Fruit fly (Drosophila melanogaster): ENCODE results near the gene CG31224.

CG31224 gene

dm6 chr3R:18677500-18677940 is 18.4 kb upstream of the CG31224 start, which contains the start of the genes dind and CG7706:
TSS of gene dind (minus strand) at chr3R:18677539.
TSS of gene CG7706 (plus strand) at chr3R:18677818.
- TF ChIP-seq Sin3A (optimal IDR thresholded peaks at IDR 0.05) (no peak), insv (optimal IDR thresholded peaks at IDR 0.05) (no peak), Myc (optimal IDR thresholded peaks at IDR 0.05) (no peak), ttk (optimal IDR thresholded peaks at IDR 0.05) (no peak), h (optimal IDR thresholded peaks at IDR 0.05) (no peak), psq (optimal IDR thresholded peaks at IDR 0.05) (no peak)

DNA sequence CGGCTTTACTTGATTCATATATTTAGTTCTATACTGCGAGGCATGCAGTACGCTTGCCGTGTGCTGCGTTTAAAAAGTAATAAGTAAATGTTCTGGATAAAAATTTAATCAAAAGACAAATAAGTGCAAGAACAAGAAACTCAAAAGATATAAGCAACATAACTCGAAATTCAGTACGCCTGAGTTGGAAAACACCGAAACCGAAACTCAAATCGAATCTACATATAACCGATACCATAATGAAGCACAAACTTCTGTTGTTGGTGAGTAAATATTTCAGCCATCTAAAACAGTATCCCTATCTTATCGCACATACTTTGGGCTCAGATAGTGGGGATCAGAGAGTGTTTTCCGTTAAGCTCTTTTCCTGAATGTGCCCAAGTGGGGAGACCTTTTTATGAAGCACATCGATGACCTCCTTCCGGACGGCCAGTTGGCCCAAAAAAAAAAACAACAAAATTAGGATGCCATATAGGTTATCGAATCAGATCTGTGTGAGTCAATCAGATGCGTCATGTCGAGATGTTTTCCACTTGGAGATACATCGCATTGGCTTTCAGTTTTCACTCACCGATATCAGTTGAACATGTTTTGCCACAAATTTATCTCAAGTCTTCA is 12.1 kb upstream of the CG31224 start, which contains the start of gene CG31230:
Gene CG31230 (plus strand): TSS at position 568 of the 618 bp plus-strand sequence.
- TF ChIP-seq Sin3A (optimal IDR thresholded peaks at IDR 0.05) (no peak), ttk (optimal IDR thresholded peaks at IDR 0.05) (no peak), Myc (optimal IDR thresholded peaks at IDR 0.05) (no peak), h (optimal IDR thresholded peaks at IDR 0.05) (no peak), psq (optimal IDR thresholded peaks at IDR 0.05) (no peak), insv (optimal IDR thresholded peaks at IDR 0.05) (no peak)

- TF ChIP-seq Myc (optimal IDR thresholded peaks at IDR 0.05) = no peak
- TF ChIP-seq insv (optimal IDR thresholded peaks at IDR 0.05) = no peak
- TF ChIP-seq psq (optimal IDR thresholded peaks at IDR 0.05) = no peak
- TF ChIP-seq Sin3A (optimal IDR thresholded peaks at IDR 0.05) = no peak
- no peak for TF ChIP-seq ttk (optimal IDR thresholded peaks at IDR 0.05)
- no peak for TF ChIP-seq h (optimal IDR thresholded peaks at IDR 0.05)
Measured at dm6 chr3R:18670441-18671111, 11.5 kb upstream of the CG31224 start.

- TF ChIP-seq psq (optimal IDR thresholded peaks at IDR 0.05) (no peak), Myc (optimal IDR thresholded peaks at IDR 0.05) (no peak), h (optimal IDR thresholded peaks at IDR 0.05) (no peak), ttk (optimal IDR thresholded peaks at IDR 0.05) (no peak), Sin3A (optimal IDR thresholded peaks at IDR 0.05) (no peak), insv (optimal IDR thresholded peaks at IDR 0.05) (no peak)
Measured at dm6 chr3R:18669812-18670211, 10.7 kb upstream of the CG31224 start.

- TF ChIP-seq insv (optimal IDR thresholded peaks at IDR 0.05) = no peak
- TF ChIP-seq h (optimal IDR thresholded peaks at IDR 0.05) = no peak
- no peak for TF ChIP-seq Myc (optimal IDR thresholded peaks at IDR 0.05)
- no peak for TF ChIP-seq Sin3A (optimal IDR thresholded peaks at IDR 0.05)
- no peak for TF ChIP-seq ttk (optimal IDR thresholded peaks at IDR 0.05)
- no peak for TF ChIP-seq psq (optimal IDR thresholded peaks at IDR 0.05)
Measured at dm6 chr3R:18669152-18669551, 10.0 kb upstream of the CG31224 start, which contains the start of gene CG7702. TSS of gene CG7702 (plus strand) at chr3R:18669390.

DNA sequence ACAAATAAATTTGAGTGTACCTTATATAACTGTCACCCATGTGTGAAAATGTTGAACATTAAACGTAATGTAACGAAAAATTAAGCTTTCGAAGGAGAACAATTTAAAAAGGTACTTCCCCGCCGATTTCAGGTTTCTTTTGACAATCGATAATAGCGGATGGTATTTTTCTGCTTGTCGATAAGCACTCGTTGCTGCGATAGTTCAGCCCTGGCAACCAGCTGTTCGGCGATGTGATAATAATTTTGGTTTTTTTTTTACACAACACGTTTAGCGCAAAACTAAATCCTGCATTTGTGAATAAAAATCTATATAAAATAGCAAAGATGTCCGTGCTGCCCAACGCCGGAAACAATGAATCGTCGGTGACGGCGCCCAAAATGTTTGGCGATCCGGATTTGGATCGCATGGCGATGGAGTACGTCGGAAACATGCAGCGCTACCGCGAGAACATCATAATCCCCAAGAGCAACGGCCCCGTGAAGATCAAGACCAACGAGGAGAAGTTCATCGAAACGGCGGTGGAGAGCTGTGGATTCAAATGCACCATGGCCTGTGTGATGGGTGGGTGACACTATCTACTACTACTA is 8.6 kb upstream of the CG31224 start, which contains the start of gene CG31229:
Gene CG31229 (plus strand): TSS at position 194 of the 590 bp plus-strand sequence.
- TF ChIP-seq Sin3A (optimal IDR thresholded peaks at IDR 0.05) = no peak
- TF ChIP-seq insv (optimal IDR thresholded peaks at IDR 0.05) = no peak
- TF ChIP-seq h (optimal IDR thresholded peaks at IDR 0.05) = no peak
- no peak for TF ChIP-seq ttk (optimal IDR thresholded peaks at IDR 0.05)
- no peak for TF ChIP-seq Myc (optimal IDR thresholded peaks at IDR 0.05)
- no peak for TF ChIP-seq psq (optimal IDR thresholded peaks at IDR 0.05)

- TF ChIP-seq Sin3A (optimal IDR thresholded peaks at IDR 0.05) (no peak), insv (optimal IDR thresholded peaks at IDR 0.05) (no peak), ttk (optimal IDR thresholded peaks at IDR 0.05) (no peak), psq (optimal IDR thresholded peaks at IDR 0.05) (no peak), Myc (optimal IDR thresholded peaks at IDR 0.05) (no peak), h (optimal IDR thresholded peaks at IDR 0.05) (no peak)
Measured at dm6 chr3R:18665061-18665460, 6.0 kb upstream of the CG31224 start, which contains the start of gene CG31231. TSS of gene CG31231 (plus strand) at chr3R:18665361.

dm6 chr3R:18663525-18663924 is 4.4 kb upstream of the CG31224 start, which contains the start of the genes Cpsf73 and Gos28:
TSS of gene Cpsf73 (minus strand) at chr3R:18663552.
TSS of gene Gos28 (plus strand) at chr3R:18663738.
- TF ChIP-seq Sin3A (optimal IDR thresholded peaks at IDR 0.05) (no peak), ttk (optimal IDR thresholded peaks at IDR 0.05) (no peak), insv (optimal IDR thresholded peaks at IDR 0.05) (no peak), psq (optimal IDR thresholded peaks at IDR 0.05) (no peak), h (optimal IDR thresholded peaks at IDR 0.05) (no peak), Myc (optimal IDR thresholded peaks at IDR 0.05) (no peak)

- TF ChIP-seq h (optimal IDR thresholded peaks at IDR 0.05) = no peak
- TF ChIP-seq ttk (optimal IDR thresholded peaks at IDR 0.05) = no peak
- no peak for TF ChIP-seq Sin3A (optimal IDR thresholded peaks at IDR 0.05)
- no peak for TF ChIP-seq psq (optimal IDR thresholded peaks at IDR 0.05)
- no peak for TF ChIP-seq insv (optimal IDR thresholded peaks at IDR 0.05)
- TF ChIP-seq Myc (optimal IDR thresholded peaks at IDR 0.05) = no peak
Measured at dm6 chr3R:18658380-18658944, 647 bp downstream of the CG31224 start.

DNA sequence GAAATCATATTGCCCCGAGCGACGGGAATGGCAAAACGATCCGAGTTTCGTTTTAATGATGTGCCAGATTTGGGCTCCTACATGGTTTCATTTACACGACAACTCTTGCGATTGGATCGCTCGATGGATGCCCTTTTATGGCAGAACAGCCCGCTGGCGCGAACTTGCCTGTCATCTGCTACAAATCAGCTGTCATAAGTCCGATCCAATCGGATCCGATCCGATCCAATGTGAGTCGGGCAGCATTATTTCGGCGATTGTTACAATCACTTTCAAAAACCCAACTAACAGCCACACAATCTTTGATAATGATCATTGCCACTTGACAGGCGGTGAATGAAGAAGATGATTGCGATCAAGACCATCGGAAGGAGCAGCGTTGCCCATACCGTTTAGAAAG is 15.5 kb downstream of the CG31224 start:
- TF ChIP-seq Sin3A (optimal IDR thresholded peaks at IDR 0.05) (no peak), Myc (optimal IDR thresholded peaks at IDR 0.05) (no peak), ttk (optimal IDR thresholded peaks at IDR 0.05) (no peak), psq (optimal IDR thresholded peaks at IDR 0.05) (no peak), insv (optimal IDR thresholded peaks at IDR 0.05) (no peak), h (optimal IDR thresholded peaks at IDR 0.05) (no peak)

- TF ChIP-seq Sin3A (optimal IDR thresholded peaks at IDR 0.05) = no peak
Measured at dm6 chr3R:18641242-18641757, 17.8 kb downstream of the CG31224 start, which contains the start of gene CG14301. TSS of gene CG14301 (minus strand) at chr3R:18641457.
